Worm (Caenorhabditis elegans) whole organism, young adult: ENCODE measurements around the gene tag-342.

ENCODE experiments used
- B0019.2 ChIP-seq: fragments of 200-800 bp; sonication (Bioruptor generic); conservative IDR thresholded peaks from 2 replicates; pipeline ENCODE4 v1.3.6; 2022; ENCODE audit warnings: missing genetic modification reagents, missing genetic modification characterization, missing compliant biosample characterization
- C17E4.6 ChIP-seq: fragments of 200-800 bp; sonication (Bioruptor generic); IDR thresholded peaks from 2 replicates; pipeline ENCODE4 v1.3.6; 2022; ENCODE audit warnings: missing genetic modification reagents, missing genetic modification characterization, missing compliant biosample characterization
- D2030.7 ChIP-seq: fragments of 200-800 bp; sonication (Bioruptor generic); IDR thresholded peaks from 2 replicates; pipeline ENCODE4 v1.3.6; 2022; ENCODE audit warnings: missing genetic modification reagents, missing genetic modification characterization, missing compliant biosample characterization
- F33H1.4 ChIP-seq: fragments of 200-800 bp; sonication (Bioruptor generic); IDR thresholded peaks from 2 replicates; pipeline ENCODE4 v1.3.6; 2022; ENCODE audit warnings: missing genetic modification reagents, missing genetic modification characterization, missing compliant biosample characterization
- F52B5.7 ChIP-seq: sonication (generic microtip); optimal IDR thresholded peaks from 2 replicates; lab custom pipeline; 2016; ENCODE audit warnings: mild to moderate bottlenecking, missing genetic modification characterization, missing compliant biosample characterization
- T07F8.4 ChIP-seq: sonication (generic microtip); optimal IDR thresholded peaks from 2 replicates; lab custom pipeline; 2016; ENCODE audit warnings: mild to moderate bottlenecking, missing genetic modification characterization, moderate library complexity, missing compliant biosample characterization
- Y56A3A.18 ChIP-seq: fragments of 200-800 bp; sonication (Bioruptor generic); IDR thresholded peaks from 2 replicates; pipeline ENCODE4 v1.3.6; 2022; ENCODE audit warnings: missing genetic modification reagents, missing genetic modification characterization, missing compliant biosample characterization
- Y67H2A.10 ChIP-seq: fragments of 200-800 bp; sonication (Bioruptor generic); conservative IDR thresholded peaks from 2 replicates; pipeline ENCODE4 v1.3.6; 2022; ENCODE audit warnings: missing genetic modification reagents, missing genetic modification characterization, missing compliant biosample characterization
- attf-3 ChIP-seq: fragments of 200-800 bp; sonication (Bioruptor generic); conservative IDR thresholded peaks from 2 replicates; pipeline ENCODE4 v1.3.6; 2022; ENCODE audit warnings: missing genetic modification reagents, missing genetic modification characterization, missing compliant biosample characterization
- attf-6 ChIP-seq: fragments of 200-800 bp; sonication (Bioruptor generic); IDR thresholded peaks from 2 replicates; pipeline ENCODE4 v1.3.6; 2022; ENCODE audit warnings: missing genetic modification reagents, missing genetic modification characterization, missing compliant biosample characterization
- cebp-1 ChIP-seq, 2 experiments: fragments of 200-800 bp in 1 of 2; sonication (Bioruptor generic) in 1 of 2; sonication (generic microtip) in 1 of 2; IDR thresholded peaks in 1 of 2; optimal IDR thresholded peaks in 1 of 2; 2 replicates each; pipeline versions ENCODE4 v1.3.6 to Lab custom; 2017 to 2022; ENCODE audit warnings: missing compliant biosample characterization in 2 of 2, missing genetic modification characterization in 2 of 2, mild to moderate bottlenecking in 1 of 2, missing genetic modification reagents in 1 of 2, moderate library complexity in 1 of 2
- ceh-100 ChIP-seq: fragments of 200-800 bp; sonication (Bioruptor generic); IDR thresholded peaks from 2 replicates; pipeline ENCODE4 v1.3.6; 2022; ENCODE audit warnings: missing genetic modification reagents, missing genetic modification characterization, missing compliant biosample characterization
- ceh-91 ChIP-seq: fragments of 200-800 bp; sonication (Bioruptor generic); IDR thresholded peaks from 2 replicates; pipeline ENCODE4 v1.3.6; 2022; ENCODE audit warnings: missing genetic modification reagents, missing genetic modification characterization, missing compliant biosample characterization
- chd-7 ChIP-seq: sonication (generic microtip); optimal IDR thresholded peaks from 2 replicates; lab custom pipeline; 2016; ENCODE audit warnings: mild to moderate bottlenecking, missing genetic modification characterization, moderate library complexity, missing compliant biosample characterization
- dpl-1 ChIP-seq: fragments of 150-350 bp; optimal IDR thresholded peaks from 2 replicates; lab custom pipeline; 2014; ENCODE audit warnings: missing biosample characterization, missing genetic modification reagents, missing genetic modification characterization
- efl-1 ChIP-seq: fragments of 150-350 bp; optimal IDR thresholded peaks from 2 replicates; lab custom pipeline; 2014; ENCODE audit warnings: missing biosample characterization, missing genetic modification reagents, missing genetic modification characterization
- egl-18 ChIP-seq: fragments of 200-800 bp; sonication (Bioruptor generic); IDR thresholded peaks from 2 replicates; pipeline ENCODE4 v1.3.6; 2022; ENCODE audit warnings: missing genetic modification reagents, missing genetic modification characterization, missing compliant biosample characterization
- egrh-3 ChIP-seq: fragments of 200-800 bp; sonication (Bioruptor generic); IDR thresholded peaks from 2 replicates; pipeline ENCODE4 v1.3.6; 2022; ENCODE audit warnings: missing genetic modification reagents, missing genetic modification characterization, missing compliant biosample characterization
- ekl-4 ChIP-seq: fragments of 200-800 bp; sonication (Bioruptor generic); IDR thresholded peaks from 2 replicates; pipeline ENCODE4 v1.3.6; 2022; ENCODE audit warnings: missing genetic modification reagents, missing genetic modification characterization, missing compliant biosample characterization
- gei-17 ChIP-seq: fragments of 200-800 bp; sonication (Bioruptor generic); optimal IDR thresholded peaks from 2 replicates; lab custom pipeline; 2018; ENCODE audit warnings: mild to moderate bottlenecking, missing genetic modification characterization, missing compliant biosample characterization
- hmg-1.2 ChIP-seq: fragments of 200-800 bp; sonication (Bioruptor generic); IDR thresholded peaks from 2 replicates; pipeline ENCODE4 v1.3.6; 2022; ENCODE audit warnings: missing genetic modification reagents, missing genetic modification characterization, missing compliant biosample characterization
- hsf-1 ChIP-seq: fragments of 200-800 bp; sonication (Bioruptor generic); IDR thresholded peaks from 2 replicates; pipeline ENCODE4 v1.3.6; 2022; ENCODE audit warnings: missing genetic modification reagents, missing genetic modification characterization, missing compliant biosample characterization
- lin-26 ChIP-seq: fragments of 200-800 bp; sonication (Bioruptor generic); IDR thresholded peaks from 2 replicates; pipeline ENCODE4 v1.3.6; 2022; ENCODE audit warnings: missing genetic modification reagents, missing genetic modification characterization, missing compliant biosample characterization
- lin-54 ChIP-seq: fragments of 200-800 bp; sonication (Bioruptor generic); optimal IDR thresholded peaks from 2 replicates; lab custom pipeline; 2018; ENCODE audit warnings: mild to moderate bottlenecking, missing genetic modification characterization, missing compliant biosample characterization
- lsl-1 ChIP-seq: fragments of 200-800 bp; sonication (Bioruptor generic); optimal IDR thresholded peaks from 2 replicates; lab custom pipeline; 2018; ENCODE audit warnings: mild to moderate bottlenecking, missing genetic modification characterization, moderate library complexity, missing compliant biosample characterization
- madf-6 ChIP-seq: fragments of 200-800 bp; sonication (Bioruptor generic); IDR thresholded peaks from 2 replicates; pipeline ENCODE4 v1.3.6; 2022; ENCODE audit warnings: missing genetic modification reagents, missing genetic modification characterization, missing compliant biosample characterization
- madf-8 ChIP-seq: fragments of 200-800 bp; sonication (Bioruptor generic); conservative IDR thresholded peaks from 2 replicates; pipeline ENCODE4 v1.3.6; 2022; ENCODE audit warnings: missing genetic modification reagents, missing genetic modification characterization, missing compliant biosample characterization
- mcd-1 ChIP-seq: fragments of 200-800 bp; sonication (Bioruptor generic); IDR thresholded peaks from 2 replicates; pipeline ENCODE4 v1.3.6; 2022; ENCODE audit warnings: missing genetic modification reagents, missing genetic modification characterization, missing compliant biosample characterization
- nfyb-1 ChIP-seq: fragments of 200-800 bp; sonication (Bioruptor generic); IDR thresholded peaks from 2 replicates; pipeline ENCODE4 v1.3.6; 2022; ENCODE audit warnings: missing genetic modification reagents, missing genetic modification characterization, missing compliant biosample characterization
- nhr-179 ChIP-seq: sonication (generic microtip); optimal IDR thresholded peaks from 2 replicates; lab custom pipeline; 2016; ENCODE audit warnings: mild to moderate bottlenecking, missing genetic modification characterization, missing compliant biosample characterization
- nhr-27 ChIP-seq: fragments of 200-800 bp; sonication (Bioruptor generic); optimal IDR thresholded peaks from 2 replicates; lab custom pipeline; 2018; ENCODE audit warnings: mild to moderate bottlenecking, missing genetic modification characterization, moderate library complexity, missing compliant biosample characterization
- pbrm-1 ChIP-seq: fragments of 200-800 bp; sonication (Bioruptor generic); IDR thresholded peaks from 2 replicates; pipeline ENCODE4 v1.3.6; 2022; ENCODE audit warnings: missing genetic modification reagents, missing genetic modification characterization, missing compliant biosample characterization
- pha-4 ChIP-seq: fragments of 150-350 bp; sonication (generic microtip); optimal IDR thresholded peaks from 2 replicates; lab custom pipeline; 2014; ENCODE audit warnings: missing biosample characterization, missing genetic modification reagents, missing genetic modification characterization
- snpc-1.1 ChIP-seq: sonication (generic microtip); optimal IDR thresholded peaks from 2 replicates; lab custom pipeline; 2017; ENCODE audit warnings: missing genetic modification characterization, mild to moderate bottlenecking, missing compliant biosample characterization, antibody characterized with exemption, moderate library complexity, missing genotype, missing genetic modification reagents; ENCODE audit not compliant: insufficient read depth
- snpc-3.4 ChIP-seq: sonication (generic microtip); optimal IDR thresholded peaks from 2 replicates; lab custom pipeline; 2017; ENCODE audit warnings: missing genetic modification characterization, mild to moderate bottlenecking, missing compliant biosample characterization, antibody characterized with exemption, moderate library complexity, missing genotype, missing genetic modification reagents
- snpc-4 ChIP-seq, 5 experiments: fragments of 150-350 bp in 1 of 5; sonication (generic microtip) in 4 of 5; optimal IDR thresholded peaks; 2 replicates each; lab custom pipeline; 2014 to 2018; ENCODE audit warnings: missing genetic modification characterization in 5 of 5, missing biosample characterization in 3 of 5, antibody characterized with exemption in 2 of 5, mild to moderate bottlenecking in 2 of 5, missing compliant biosample characterization in 2 of 5, missing genotype in 2 of 5, moderate library complexity in 2 of 5, missing genetic modification reagents in 1 of 5
- tlf-1 ChIP-seq: fragments of 200-800 bp; sonication (Bioruptor generic); optimal IDR thresholded peaks from 2 replicates; lab custom pipeline; 2018; ENCODE audit warnings: mild to moderate bottlenecking, missing genetic modification characterization, missing compliant biosample characterization
- unc-130 ChIP-seq: sonication (generic microtip); optimal IDR thresholded peaks from 2 replicates; lab custom pipeline; 2016; ENCODE audit warnings: missing genetic modification reagents, missing genetic modification characterization, missing compliant biosample characterization
- ztf-18 ChIP-seq: sonication (generic microtip); optimal IDR thresholded peaks from 2 replicates; lab custom pipeline; 2016; ENCODE audit warnings: missing genotype, mild to moderate bottlenecking, missing genetic modification characterization, missing compliant biosample characterization

tag-342 gene

DNA sequence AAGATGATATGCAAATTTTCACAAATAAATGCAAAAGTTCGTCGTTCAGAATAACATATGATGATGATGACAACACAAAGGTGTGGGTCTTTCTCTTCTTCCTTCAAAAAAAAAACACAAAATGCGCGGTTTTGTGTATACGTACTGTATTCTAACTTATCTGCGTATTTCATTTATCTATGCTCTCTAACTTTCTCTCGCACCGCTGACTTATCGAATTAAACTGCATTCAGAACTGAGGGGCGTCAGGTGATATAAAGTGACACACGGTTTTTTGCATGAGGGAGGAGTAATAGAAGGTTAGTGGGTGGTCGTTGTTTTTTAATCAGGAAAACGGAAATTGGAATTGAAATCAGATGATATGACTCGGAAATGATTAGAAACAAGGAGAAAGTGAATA, 32.3 kb downstream of the tag-342 start, which contains the start of gene sod-4 (continued):
- TF ChIP-seq nhr-179 (tag; lab: Kevin White, UChicago) (no peak), hmg-1.2 (peak; percentile 45; the same call in 1 of the 2 replicates), T07F8.4 (tag; lab: Kevin White, UChicago) (no peak), madf-6 (GFP tag; lab: Robert Waterston, UW) (no peak), gei-17 (GFP tag; lab: Kevin White, UChicago) (no peak)

- no peak for TF ChIP-seq pbrm-1 (GFP tag; lab: Robert Waterston, UW)
- TF ChIP-seq F52B5.7 (tag; lab: Kevin White, UChicago), result no peak
- no peak for TF ChIP-seq cebp-1 (GFP tag; IDR thresholded peaks at IDR 0.05; lab: Robert Waterston, UW)
- TF ChIP-seq cebp-1 (tag; optimal IDR thresholded peaks at IDR 0.05; lab: Kevin White, UChicago), result peak; percentile 26
Measured at ce11 chrIII:9501072-9501471, 33.1 kb downstream of the tag-342 start.

DNA sequence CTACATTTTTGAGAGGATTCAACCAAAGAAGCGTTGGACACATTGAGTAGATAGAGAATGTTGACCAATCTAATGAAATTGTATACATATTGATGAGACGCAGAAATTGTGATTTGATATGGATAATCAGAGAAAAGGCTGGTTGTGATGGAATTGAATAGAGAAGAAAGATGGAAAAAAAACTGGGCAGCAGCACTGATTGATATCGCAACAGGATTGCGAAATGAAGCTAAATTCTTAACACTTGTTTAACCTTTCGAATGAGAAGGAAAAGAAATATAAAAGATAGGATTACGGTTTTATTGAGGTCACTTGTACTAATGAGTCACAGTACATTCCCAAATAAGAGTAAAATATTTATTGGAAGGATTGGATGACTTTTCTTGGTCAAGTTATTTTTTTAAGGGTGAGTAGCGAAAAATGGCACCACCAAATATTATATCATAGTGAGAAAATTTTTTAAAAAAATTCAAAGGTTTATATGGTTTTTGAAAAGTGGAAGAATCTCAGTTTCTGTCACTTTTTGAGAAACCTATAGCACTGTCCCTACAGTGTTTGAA, 34.3 kb downstream of the tag-342 start:
- no peak for TF ChIP-seq snpc-1.1
- no peak for TF ChIP-seq madf-6 (GFP tag; lab: Robert Waterston, UW)
- peak; percentile 49; the same call in 1 of the 2 replicates for TF ChIP-seq cebp-1 (GFP tag; IDR thresholded peaks at IDR 0.05; lab: Robert Waterston, UW)
- peak; percentile 88 for TF ChIP-seq cebp-1 (tag; optimal IDR thresholded peaks at IDR 0.05; lab: Kevin White, UChicago)
- no peak for TF ChIP-seq tlf-1 (GFP tag; lab: Kevin White, UChicago)
- TF ChIP-seq, all 124 proteins: peak for 1

- TF ChIP-seq egl-18, result no peak
- peak; percentile 91 for TF ChIP-seq hsf-1 (GFP tag; lab: Robert Waterston, UW)
- TF ChIP-seq lin-54, result peak; percentile 25
- TF ChIP-seq mcd-1, result peak; percentile 45
- TF ChIP-seq D2030.7 (GFP tag; lab: Robert Waterston, UW), result peak; percentile 89
- peak; percentile 79 for TF ChIP-seq ceh-100 (GFP tag; lab: Robert Waterston, UW)
- no peak for TF ChIP-seq Y56A3A.18 (GFP tag; lab: Robert Waterston, UW)
- peak; percentile 22 for TF ChIP-seq ztf-18
- TF ChIP-seq lsl-1 (GFP tag; lab: Kevin White, UChicago), result peak; percentile 89
- TF ChIP-seq nhr-179 (tag; lab: Kevin White, UChicago), result no peak
- TF ChIP-seq nhr-27 (tag; lab: Kevin White, UChicago), result no peak
- TF ChIP-seq ceh-91 (GFP tag; lab: Robert Waterston, UW), result peak; percentile 91
- TF ChIP-seq ekl-4 (GFP tag; lab: Robert Waterston, UW), result 0 out of 2 replicates have a peak, but pooled peaks have one; percentile 20
- 0 out of 2 replicates have a peak, but pooled peaks have one; percentile 55 for TF ChIP-seq nfyb-1
- TF ChIP-seq attf-3 (GFP tag; lab: Robert Waterston, UW), result no peak
- peak; percentile 62; the same call in 1 of the 2 replicates for TF ChIP-seq pbrm-1 (GFP tag; lab: Robert Waterston, UW)
- TF ChIP-seq Y67H2A.10 (GFP tag; lab: Robert Waterston, UW), result peak; percentile 38; the same call in 1 of the 2 replicates
- peak; percentile 33 for TF ChIP-seq hmg-1.2
- peak; percentile 29; the same call in 1 of the 2 replicates for TF ChIP-seq C17E4.6 (GFP tag; lab: Robert Waterston, UW)
- no peak for TF ChIP-seq pha-4
- no peak for TF ChIP-seq chd-7 (tag; lab: Kevin White, UChicago)
- peak; percentile 71 for TF ChIP-seq F33H1.4 (GFP tag; lab: Robert Waterston, UW)
- TF ChIP-seq T07F8.4 (tag; lab: Kevin White, UChicago), result no peak
- TF ChIP-seq madf-8, result peak; percentile 92
- peak; percentile 82 for TF ChIP-seq efl-1 (GFP tag; lab: Kevin White, UChicago)
- 0 out of 2 replicates have a peak, but pooled peaks have one; percentile 50 for TF ChIP-seq lin-26 (GFP tag; lab: Robert Waterston, UW)
- TF ChIP-seq B0019.2 (GFP tag; lab: Robert Waterston, UW), result 0 out of 2 replicates have a peak, but pooled peaks have one; percentile 46
- TF ChIP-seq dpl-1 (GFP tag; lab: Kevin White, UChicago), result peak; percentile 50
- peak; percentile 35 for TF ChIP-seq snpc-3.4 (tag; lab: Kevin White, UChicago)
- no peak for TF ChIP-seq egrh-3 (GFP tag; lab: Robert Waterston, UW)
- TF ChIP-seq attf-6, result no peak
- peak; percentile 95 for TF ChIP-seq madf-6 (GFP tag; lab: Robert Waterston, UW)
- TF ChIP-seq snpc-4 (GFP tag; optimal IDR thresholded peaks at IDR 0.05; lab: Kevin White, UChicago), result no peak
- peak in 1 of 4 experiments; percentile 23 for TF ChIP-seq snpc-4 (tag; optimal IDR thresholded peaks at IDR 0.05; lab: Kevin White, UChicago)
- peak; percentile 24 for TF ChIP-seq unc-130 (GFP tag; lab: Kevin White, UChicago)
Measured at ce11 chrIII:9504347-9504746, 36.4 kb downstream of the tag-342 start.
